Worm (Caenorhabditis elegans): ENCODE measurements around the gene ttr-45.

- no peak for TF ChIP-seq zag-1 (tag; optimal IDR thresholded peaks at IDR 0.05)
- TF ChIP-seq nhr-12 (tag; optimal IDR thresholded peaks at IDR 0.05): no peak
- TF ChIP-seq lin-11 (tag; optimal IDR thresholded peaks at IDR 0.05): no peak
- TF ChIP-seq gmeb-1 (tag; optimal IDR thresholded peaks at IDR 0.05): no peak
Observed at ce11 chrIV:13246961-13247360, 7.1 kb upstream of the ttr-45 start, which contains the start of gene JC8.7.
